Worm (Caenorhabditis elegans) whole organism, L1 larva: ENCODE data around the gene oig-3.

Experiments
- C16A3.4 ChIP-seq: fragments of 150-350 bp; optimal IDR thresholded peaks from 2 replicates; lab custom pipeline; 2014; ENCODE audit warnings: missing biosample characterization, missing genetic modification characterization
- C34B4.2 ChIP-seq: sonication (generic microtip); optimal IDR thresholded peaks from 2 replicates; lab custom pipeline; 2017; ENCODE audit warnings: mild to moderate bottlenecking, missing genetic modification characterization, missing compliant biosample characterization
- F16B12.6 ChIP-seq: fragments of 150-350 bp; optimal IDR thresholded peaks from 2 replicates; lab custom pipeline; 2014; ENCODE audit warnings: missing biosample characterization, missing genetic modification characterization
- Y116A8C.19 ChIP-seq: sonication (generic microtip); optimal IDR thresholded peaks from 2 replicates; lab custom pipeline; 2016; ENCODE audit warnings: missing compliant biosample characterization, missing genetic modification characterization, borderline replicate concordance
- aha-1 ChIP-seq: fragments of 150-350 bp; optimal IDR thresholded peaks from 2 replicates; lab custom pipeline; 2014; ENCODE audit warnings: missing biosample characterization, missing genetic modification characterization
- alr-1 ChIP-seq: fragments of 200-800 bp; sonication (Bioruptor generic); optimal IDR thresholded peaks from 2 replicates; lab custom pipeline; 2018; ENCODE audit warnings: borderline replicate concordance, mild to moderate bottlenecking, missing genetic modification characterization, missing compliant biosample characterization
- ama-1 ChIP-seq: fragments of 150-350 bp; optimal IDR thresholded peaks from 2 replicates; lab custom pipeline; 2014
- ceh-8 ChIP-seq: fragments of 200-800 bp; sonication (Bioruptor generic); optimal IDR thresholded peaks from 2 replicates; lab custom pipeline; 2018; ENCODE audit warnings: mild to moderate bottlenecking, missing genetic modification characterization, moderate library complexity, missing compliant biosample characterization
- ceh-88 ChIP-seq: fragments of 200-800 bp; sonication (Bioruptor generic); IDR thresholded peaks from 2 replicates; pipeline ENCODE4 v1.3.6; 2022; ENCODE audit warnings: missing genetic modification characterization, missing compliant biosample characterization
- ces-1 ChIP-seq: fragments of 150-350 bp; optimal IDR thresholded peaks from 2 replicates; lab custom pipeline; 2014; ENCODE audit warnings: missing biosample characterization, missing genetic modification reagents, missing genetic modification characterization
- dpl-1 ChIP-seq, 3 experiments: fragments of 150-350 bp in 2 of 3; sonication (generic microtip) in 1 of 3; optimal IDR thresholded peaks; 2 replicates each; lab custom pipeline; 2014 to 2017; ENCODE audit warnings: missing biosample characterization in 3 of 3, missing genetic modification characterization in 3 of 3, missing genetic modification reagents in 3 of 3
- efl-1 ChIP-seq, 4 experiments: fragments of 150-350 bp; optimal IDR thresholded peaks in 3 of 4; peaks in 1 of 4; 1 replicate in 1 of 4; 2 replicates in 3 of 4; lab custom pipeline; 2014; ENCODE audit warnings: missing biosample characterization in 2 of 4, missing genetic modification characterization in 2 of 4, missing genetic modification reagents in 2 of 4
- egl-27 ChIP-seq, 2 experiments: fragments of 150-350 bp in 1 of 2; sonication (generic microtip); optimal IDR thresholded peaks; 3 replicates each; lab custom pipeline; 2017 to 2018; ENCODE audit warnings: missing biosample characterization in 2 of 2, missing genetic modification characterization in 2 of 2, missing genetic modification reagents in 2 of 2
- elt-3 ChIP-seq, 6 experiments: fragments of 150-350 bp in 1 of 6; sonication (generic microtip); optimal IDR thresholded peaks; 2 replicates each; lab custom pipeline; 2017 to 2018; ENCODE audit warnings: missing biosample characterization in 6 of 6, missing genetic modification characterization in 6 of 6, inconsistent platforms in 1 of 6
- ets-5 ChIP-seq: fragments of 200-800 bp; sonication (Bioruptor generic); IDR thresholded peaks from 2 replicates; pipeline ENCODE4 v1.3.6; 2022; ENCODE audit warnings: missing genetic modification characterization, missing compliant biosample characterization
- fkh-4 ChIP-seq: sonication (generic microtip); optimal IDR thresholded peaks from 2 replicates; lab custom pipeline; 2016; ENCODE audit warnings: missing compliant biosample characterization, missing genetic modification characterization, borderline replicate concordance
- fkh-8 ChIP-seq: sonication (generic microtip); optimal IDR thresholded peaks from 2 replicates; lab custom pipeline; 2016; ENCODE audit warnings: mild to moderate bottlenecking, missing genetic modification characterization, missing compliant biosample characterization
- fos-1 ChIP-seq: fragments of 150-350 bp; optimal IDR thresholded peaks from 2 replicates; lab custom pipeline; 2014; ENCODE audit warnings: missing biosample characterization, missing genetic modification characterization
- hlh-17 ChIP-seq: fragments of 200-800 bp; sonication (Bioruptor generic); optimal IDR thresholded peaks from 2 replicates; lab custom pipeline; 2018; ENCODE audit warnings: missing genetic modification characterization, mild to moderate bottlenecking, missing compliant biosample characterization, moderate library complexity, borderline replicate concordance
- hpl-2 ChIP-seq: fragments of 150-350 bp; optimal IDR thresholded peaks from 2 replicates; lab custom pipeline; 2014; ENCODE audit warnings: missing biosample characterization, missing genetic modification reagents, missing genetic modification characterization
- lin-13 ChIP-seq: fragments of 150-350 bp; optimal IDR thresholded peaks from 2 replicates; lab custom pipeline; 2014; ENCODE audit warnings: missing biosample characterization, missing genetic modification reagents, missing genetic modification characterization
- lin-15B ChIP-seq: fragments of 150-350 bp; sonication (generic microtip); optimal IDR thresholded peaks from 3 replicates; lab custom pipeline; 2014; ENCODE audit warnings: missing biosample characterization, missing genetic modification characterization
- lin-35 ChIP-seq, 2 experiments: fragments of 150-350 bp; optimal IDR thresholded peaks; 2 replicates each; lab custom pipeline; 2014; ENCODE audit warnings: missing biosample characterization in 2 of 2, missing genetic modification characterization in 2 of 2, missing genetic modification reagents in 2 of 2
- lsy-2 ChIP-seq, 2 experiments: fragments of 150-350 bp; optimal IDR thresholded peaks; 2 replicates each; lab custom pipeline; 2014; ENCODE audit warnings: missing biosample characterization in 2 of 2, missing genetic modification characterization in 2 of 2
- mab-9 ChIP-seq: fragments of 200-800 bp; sonication (Bioruptor generic); IDR thresholded peaks from 2 replicates; pipeline ENCODE4 v1.3.6; 2022; ENCODE audit warnings: missing genetic modification reagents, missing genetic modification characterization, missing compliant biosample characterization
- nhr-20 ChIP-seq: sonication (generic microtip); optimal IDR thresholded peaks from 2 replicates; lab custom pipeline; 2016; ENCODE audit warnings: mild to moderate bottlenecking, missing genetic modification characterization, missing compliant biosample characterization
- nhr-237 ChIP-seq: fragments of 150-350 bp; optimal IDR thresholded peaks from 2 replicates; lab custom pipeline; 2014; ENCODE audit warnings: missing biosample characterization, missing genetic modification characterization
- nhr-28 ChIP-seq: fragments of 150-350 bp; optimal IDR thresholded peaks from 2 replicates; lab custom pipeline; 2014; ENCODE audit warnings: missing biosample characterization, missing genetic modification characterization
- nhr-71 ChIP-seq: sonication (generic microtip); optimal IDR thresholded peaks from 2 replicates; lab custom pipeline; 2016; ENCODE audit warnings: mild to moderate bottlenecking, missing genetic modification characterization, moderate library complexity, missing compliant biosample characterization
- nhr-76 ChIP-seq: sonication (generic microtip); optimal IDR thresholded peaks from 2 replicates; lab custom pipeline; 2017; ENCODE audit warnings: missing biosample characterization, missing genetic modification characterization
- nhr-84 ChIP-seq: sonication (generic microtip); optimal IDR thresholded peaks from 2 replicates; lab custom pipeline; 2017; ENCODE audit warnings: missing biosample characterization, missing genetic modification characterization
- nhr-85 ChIP-seq: sonication (generic microtip); peaks from one replicate; lab custom pipeline; 2016; ENCODE audit warnings: missing genetic modification characterization, inconsistent platforms, missing compliant biosample characterization
- pax-3 ChIP-seq: fragments of 200-800 bp; sonication (Bioruptor generic); optimal IDR thresholded peaks from 2 replicates; lab custom pipeline; 2018; ENCODE audit warnings: mild to moderate bottlenecking, missing genetic modification characterization, moderate library complexity, missing compliant biosample characterization
- pqm-1 ChIP-seq: sonication (generic microtip); optimal IDR thresholded peaks from 3 replicates; lab custom pipeline; 2017; ENCODE audit warnings: missing biosample characterization, missing genetic modification characterization
- rnt-1 ChIP-seq: sonication (generic microtip); optimal IDR thresholded peaks from 2 replicates; lab custom pipeline; 2016; ENCODE audit warnings: mild to moderate bottlenecking, missing genetic modification characterization, moderate library complexity, missing compliant biosample characterization
- snu-23 ChIP-seq: sonication (generic microtip); optimal IDR thresholded peaks from 2 replicates; lab custom pipeline; 2016; ENCODE audit warnings: missing genetic modification characterization, missing compliant biosample characterization
- sox-4 ChIP-seq: sonication (generic microtip); optimal IDR thresholded peaks from 2 replicates; lab custom pipeline; 2016; ENCODE audit warnings: missing genetic modification characterization, missing compliant biosample characterization
- sptf-1 ChIP-seq: fragments of 150-350 bp; optimal IDR thresholded peaks from 2 replicates; lab custom pipeline; 2014; ENCODE audit warnings: missing biosample characterization, missing genetic modification characterization
- swsn-7 ChIP-seq: sonication (generic microtip); optimal IDR thresholded peaks from 2 replicates; lab custom pipeline; 2016; ENCODE audit warnings: missing genetic modification characterization, missing compliant biosample characterization
- tbx-2 ChIP-seq: sonication (generic microtip); optimal IDR thresholded peaks from 2 replicates; lab custom pipeline; 2016; ENCODE audit warnings: missing genetic modification characterization, missing compliant biosample characterization
- unc-130 ChIP-seq: fragments of 150-350 bp; optimal IDR thresholded peaks from 2 replicates; lab custom pipeline; 2017; ENCODE audit warnings: missing biosample characterization, missing genetic modification characterization, inconsistent platforms
- unc-86 ChIP-seq: sonication (generic microtip); optimal IDR thresholded peaks from 2 replicates; lab custom pipeline; 2016; ENCODE audit warnings: missing genetic modification characterization, missing compliant biosample characterization
- unc-98 ChIP-seq: fragments of 200-800 bp; sonication (Bioruptor generic); IDR thresholded peaks from 2 replicates; pipeline ENCODE4 v1.3.6; 2022; ENCODE audit warnings: missing genetic modification characterization, missing compliant biosample characterization
- xbp-1 ChIP-seq: sonication (generic microtip); optimal IDR thresholded peaks from 2 replicates; lab custom pipeline; 2016; ENCODE audit warnings: missing genetic modification characterization, missing compliant biosample characterization
- ztf-11 ChIP-seq, 2 experiments: sonication (generic microtip); optimal IDR thresholded peaks; 2 replicates each; lab custom pipeline; 2016 to 2017; ENCODE audit warnings: missing genetic modification characterization in 2 of 2, missing biosample characterization in 1 of 2, missing compliant biosample characterization in 1 of 2

oig-3 gene

DNA sequence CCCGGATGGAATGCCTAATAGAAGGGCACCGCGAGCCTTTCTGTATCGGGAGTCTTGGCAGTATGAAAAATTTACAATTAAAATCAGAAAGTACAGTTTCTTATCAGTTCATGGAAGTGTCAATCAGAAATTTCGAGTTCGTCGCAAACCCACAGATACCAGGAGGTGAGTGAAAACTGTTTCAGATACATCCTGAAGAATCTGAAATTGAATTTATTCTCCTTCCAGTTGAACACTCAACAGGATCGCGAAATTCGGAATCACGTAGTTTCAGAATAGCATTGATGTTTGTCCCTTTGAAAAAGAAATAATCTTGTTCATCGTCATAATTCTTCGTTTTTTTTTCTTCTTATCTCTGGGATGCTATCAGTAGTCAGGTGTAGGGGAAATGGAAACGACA is 13.3 kb upstream of the oig-3 start, which contains the start of gene fbxa-147:
TSS of gene fbxa-147 (plus strand) at position 386 of the 400 bp plus-strand sequence.
- TF ChIP-seq ceh-8 (GFP tag; lab: Kevin White, UChicago): no peak
- TF ChIP-seq C34B4.2 (tag; lab: Kevin White, UChicago): no peak
- TF ChIP-seq sox-4 (tag; lab: Kevin White, UChicago): no peak
- TF ChIP-seq egl-27 (tag; optimal IDR thresholded peaks at IDR 0.05; lab: Kevin White, UChicago): no peak
- peak; percentile 3 for TF ChIP-seq pax-3 (tag; lab: Kevin White, UChicago)
- TF ChIP-seq ztf-11 (tag; optimal IDR thresholded peaks at IDR 0.05; lab: Kevin White, UChicago): no peak
- no peak for TF ChIP-seq ces-1 (GFP tag; lab: Kevin White, UChicago)

DNA sequence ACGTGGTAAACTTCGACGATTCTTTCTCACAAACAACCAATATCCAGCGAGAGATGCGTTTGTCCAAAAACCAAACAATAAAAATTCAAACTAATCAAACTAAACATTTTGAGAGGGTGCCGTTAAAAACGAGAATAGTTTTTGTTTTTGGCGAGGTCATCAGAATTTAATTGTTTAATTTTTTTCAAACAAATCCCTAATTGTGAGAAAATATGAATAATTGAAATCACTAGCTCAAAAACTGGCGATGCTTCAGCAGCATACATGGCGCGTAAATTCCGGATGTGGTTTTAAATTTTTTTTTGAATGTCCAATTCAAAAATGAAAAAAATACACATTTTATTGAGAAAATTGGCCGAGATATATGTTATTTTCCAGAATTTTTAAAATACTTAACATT is 10.0 kb upstream of the oig-3 start, which contains the start of gene R08A2.1:
TSS of gene R08A2.1 (minus strand) at position 101 of the 400 bp plus-strand sequence.
- TF ChIP-seq mab-9 (GFP tag; lab: Robert Waterston, UW): no peak
- no peak for TF ChIP-seq tbx-2 (tag; lab: Kevin White, UChicago)
- no peak for TF ChIP-seq elt-3 (tag; optimal IDR thresholded peaks at IDR 0.05; lab: Kevin White, UChicago)
- no peak for TF ChIP-seq lin-35 (GFP tag; optimal IDR thresholded peaks at IDR 0.05; lab: Kevin White, UChicago)
- no peak for TF ChIP-seq nhr-84
- no peak for TF ChIP-seq ets-5 (GFP tag; lab: Robert Waterston, UW)
- no peak for TF ChIP-seq F16B12.6 (tag; lab: Kevin White, UChicago)

DNA sequence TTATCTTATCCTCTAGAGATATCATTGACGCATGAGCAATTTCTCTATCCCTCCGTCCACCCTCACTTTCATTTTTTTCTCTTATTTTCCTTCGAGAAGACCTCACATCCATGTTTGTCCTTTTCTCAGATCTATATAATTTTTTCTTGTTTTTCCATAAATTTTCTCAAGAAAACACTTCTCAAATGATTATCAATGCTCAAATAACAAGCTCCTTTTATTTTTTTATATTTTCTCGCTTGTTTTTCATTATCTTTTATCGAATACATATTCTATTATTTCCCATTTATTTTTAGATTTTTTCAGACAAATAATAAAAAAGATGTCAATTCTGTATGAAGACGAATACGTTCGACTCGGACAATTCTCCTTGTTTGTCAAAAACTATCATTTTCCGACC is 6.4 kb upstream of the oig-3 start, which contains the start of gene R08A2.7:
TSS of gene R08A2.7 (plus strand) at position 301 of the 400 bp plus-strand sequence.
- TF ChIP-seq fos-1: no peak
- TF ChIP-seq nhr-237 (tag; lab: Kevin White, UChicago): no peak
- no peak for TF ChIP-seq lin-35 (GFP tag; optimal IDR thresholded peaks at IDR 0.05; lab: Kevin White, UChicago)
- TF ChIP-seq unc-98 (GFP tag; lab: Robert Waterston, UW): no peak
- no peak for TF ChIP-seq ceh-88 (GFP tag; lab: Robert Waterston, UW)
- TF ChIP-seq xbp-1 (tag; lab: Kevin White, UChicago): no peak
- no peak for TF ChIP-seq sptf-1 (tag; lab: Kevin White, UChicago)
- no peak for TF ChIP-seq hpl-2 (GFP tag; lab: Kevin White, UChicago)

DNA sequence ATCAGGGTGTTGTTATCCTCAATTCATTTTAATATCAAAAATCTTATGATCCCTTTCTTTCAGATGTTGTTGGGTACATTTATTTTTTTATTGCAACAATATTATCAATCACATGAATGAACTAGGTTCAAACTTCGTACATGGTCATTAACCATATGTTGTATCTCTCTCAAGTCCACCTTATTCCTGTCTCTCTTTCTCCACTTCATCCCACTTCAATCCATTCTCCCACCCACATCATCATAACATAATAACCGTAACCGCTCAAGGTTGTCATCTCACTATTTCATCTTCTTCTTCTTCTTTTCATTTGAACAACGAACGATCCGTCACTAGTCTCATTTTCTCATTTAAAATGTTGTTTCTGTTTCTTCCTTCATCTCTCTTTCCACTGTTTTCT is 4.0 kb upstream of the oig-3 start:
- TF ChIP-seq swsn-7 (tag; lab: Kevin White, UChicago) (no peak), aha-1 (tag; lab: Kevin White, UChicago) (no peak), nhr-237 (tag; lab: Kevin White, UChicago) (no peak), nhr-76 (no peak), C16A3.4 (tag; lab: Kevin White, UChicago) (no peak), ceh-88 (GFP tag; lab: Robert Waterston, UW) (no peak), fkh-8 (tag; lab: Kevin White, UChicago) (no peak), xbp-1 (tag; lab: Kevin White, UChicago) (no peak), ceh-8 (GFP tag; lab: Kevin White, UChicago) (no peak), hlh-17 (no peak), unc-86 (tag; lab: Kevin White, UChicago) (no peak), nhr-28 (tag; lab: Kevin White, UChicago) (no peak), nhr-71 (tag; lab: Kevin White, UChicago) (peak; percentile 29), pqm-1 (tag; lab: Kevin White, UChicago) (no peak), F16B12.6 (tag; lab: Kevin White, UChicago) (no peak), snu-23 (GFP tag; lab: Kevin White, UChicago) (peak; percentile 31), ama-1 (no peak), unc-130 (tag; lab: Kevin White, UChicago) (no peak), dpl-1 (GFP tag; optimal IDR thresholded peaks at IDR 0.05; lab: Kevin White, UChicago) (peak in 1 of 3 experiments; percentile 24), rnt-1 (tag; lab: Kevin White, UChicago) (no peak), lin-13 (GFP tag; lab: Kevin White, UChicago) (no peak), fkh-4 (tag; lab: Kevin White, UChicago) (no peak), alr-1 (tag; lab: Kevin White, UChicago) (no peak), nhr-85 (tag; lab: Kevin White, UChicago) (peak; percentile 92), lsy-2 (tag; optimal IDR thresholded peaks at IDR 0.05; lab: Kevin White, UChicago) (peak in 1 of 2 experiments; percentile 8), Y116A8C.19 (no peak), pax-3 (tag; lab: Kevin White, UChicago) (no peak), nhr-20 (peak; percentile 52), sptf-1 (tag; lab: Kevin White, UChicago) (no peak), efl-1 (optimal IDR thresholded peaks at IDR 0.05; lab: Kevin White, UChicago) (no peak), efl-1 (GFP tag; optimal IDR thresholded peaks at IDR 0.05 in 1 of 2; lab: Kevin White, UChicago) (no peak), lin-15B (tag; lab: Kevin White, UChicago) (no peak)
